Worm (Caenorhabditis elegans) whole organism, L3 larva: ENCODE results near the gene acp-5.

ENCODE experiments used
- R02D3.7 ChIP-seq: fragments of 150-350 bp; optimal IDR thresholded peaks from 2 replicates; lab custom pipeline; 2014; ENCODE audit warnings: missing biosample characterization, missing genetic modification characterization
- ZK546.5 ChIP-seq: sonication (generic microtip); optimal IDR thresholded peaks from 2 replicates; lab custom pipeline; 2017; ENCODE audit warnings: missing biosample characterization, missing genetic modification characterization
- aly-2 ChIP-seq: fragments of 150-350 bp; optimal IDR thresholded peaks from 2 replicates; lab custom pipeline; 2014; ENCODE audit warnings: missing biosample characterization, missing genetic modification characterization
- ama-1 ChIP-seq: fragments of 150-350 bp; optimal IDR thresholded peaks from 2 replicates; lab custom pipeline; 2018
- ceh-82 ChIP-seq: fragments of 150-350 bp; optimal IDR thresholded peaks from 2 replicates; lab custom pipeline; 2014; ENCODE audit warnings: missing biosample characterization, missing genetic modification characterization
- daf-12 ChIP-seq: fragments of 150-350 bp; optimal IDR thresholded peaks from 2 replicates; lab custom pipeline; 2014; ENCODE audit warnings: missing biosample characterization, missing genetic modification reagents, missing genetic modification characterization
- egl-27 ChIP-seq: sonication (generic microtip); optimal IDR thresholded peaks from 4 replicates; lab custom pipeline; 2017; ENCODE audit warnings: missing biosample characterization, missing genetic modification reagents, missing genetic modification characterization
- egl-5 ChIP-seq: fragments of 150-350 bp; optimal IDR thresholded peaks from 2 replicates; lab custom pipeline; 2017; ENCODE audit warnings: missing biosample characterization, missing genetic modification reagents, missing genetic modification characterization, inconsistent platforms
- elt-1 ChIP-seq: fragments of 150-350 bp; optimal IDR thresholded peaks from 2 replicates; lab custom pipeline; 2014; ENCODE audit warnings: missing biosample characterization, missing genetic modification characterization
- elt-2 ChIP-seq: sonication (generic microtip); optimal IDR thresholded peaks from 2 replicates; lab custom pipeline; 2016; ENCODE audit warnings: missing genetic modification reagents, mild to moderate bottlenecking, missing genetic modification characterization, missing compliant biosample characterization
- elt-3 ChIP-seq, 3 experiments: fragments of 150-350 bp in 1 of 3; sonication (generic microtip) in 2 of 3; optimal IDR thresholded peaks; 2 replicates in 2 of 3; 4 replicates in 1 of 3; lab custom pipeline; 2014 to 2017; ENCODE audit warnings: missing biosample characterization in 3 of 3, missing genetic modification characterization in 3 of 3
- eor-1 ChIP-seq, 2 experiments: fragments of 150-350 bp; optimal IDR thresholded peaks; 2 replicates each; lab custom pipeline; 2014 to 2018; ENCODE audit warnings: missing biosample characterization in 2 of 2, missing genetic modification characterization in 2 of 2
- fkh-10 ChIP-seq: sonication (generic microtip); optimal IDR thresholded peaks from 2 replicates; lab custom pipeline; 2017; ENCODE audit warnings: missing biosample characterization, missing genetic modification reagents, missing genetic modification characterization
- fkh-2 ChIP-seq: fragments of 150-350 bp; optimal IDR thresholded peaks from 2 replicates; lab custom pipeline; 2014; ENCODE audit warnings: missing biosample characterization, missing genetic modification reagents, missing genetic modification characterization
- hmg-11 ChIP-seq: sonication (generic microtip); optimal IDR thresholded peaks from 2 replicates; lab custom pipeline; 2016; ENCODE audit warnings: missing genetic modification characterization, missing compliant biosample characterization
- jun-1 ChIP-seq: fragments of 150-350 bp; optimal IDR thresholded peaks from 2 replicates; lab custom pipeline; 2014; ENCODE audit warnings: missing biosample characterization, missing genetic modification reagents, missing genetic modification characterization
- lin-39 ChIP-seq: fragments of 150-350 bp; optimal IDR thresholded peaks from 2 replicates; lab custom pipeline; 2018; ENCODE audit warnings: missing biosample characterization, missing genetic modification reagents, missing genetic modification characterization
- nfya-1 ChIP-seq: sonication (generic microtip); optimal IDR thresholded peaks from 2 replicates; lab custom pipeline; 2017; ENCODE audit warnings: missing genetic modification characterization, mild to moderate bottlenecking, missing compliant biosample characterization, antibody characterized with exemption, moderate library complexity; ENCODE audit not compliant: insufficient read depth
- nhr-12 ChIP-seq: fragments of 150-350 bp; optimal IDR thresholded peaks from 2 replicates; lab custom pipeline; 2014; ENCODE audit warnings: missing biosample characterization, missing genetic modification characterization
- nhr-23 ChIP-seq: fragments of 150-350 bp; optimal IDR thresholded peaks from 2 replicates; lab custom pipeline; 2014; ENCODE audit warnings: missing biosample characterization, missing genetic modification reagents, missing genetic modification characterization
- nhr-237 ChIP-seq: fragments of 150-350 bp; optimal IDR thresholded peaks from 2 replicates; lab custom pipeline; 2014; ENCODE audit warnings: missing biosample characterization, missing genetic modification characterization
- nhr-43 ChIP-seq: sonication (generic microtip); optimal IDR thresholded peaks from 2 replicates; lab custom pipeline; 2016; ENCODE audit warnings: mild to moderate bottlenecking, missing genetic modification characterization, missing compliant biosample characterization; ENCODE audit not compliant: poor library complexity, severe bottlenecking
- nhr-76 ChIP-seq: fragments of 150-350 bp; sonication (generic microtip); optimal IDR thresholded peaks from 5 replicates; lab custom pipeline; 2014; ENCODE audit warnings: missing biosample characterization, missing genetic modification characterization
- nhr-77 ChIP-seq: fragments of 150-350 bp; optimal IDR thresholded peaks from 2 replicates; lab custom pipeline; 2014; ENCODE audit warnings: missing biosample characterization, missing genetic modification characterization
- pha-4 ChIP-seq: fragments of 150-350 bp; optimal IDR thresholded peaks from 2 replicates; lab custom pipeline; 2014; ENCODE audit warnings: missing biosample characterization, missing genetic modification reagents, missing genetic modification characterization
- pqm-1 ChIP-seq: fragments of 150-350 bp; optimal IDR thresholded peaks from 2 replicates; lab custom pipeline; 2017; ENCODE audit warnings: missing biosample characterization, missing genetic modification characterization, inconsistent platforms
- snpc-4 ChIP-seq: fragments of 150-350 bp; optimal IDR thresholded peaks from 2 replicates; lab custom pipeline; 2014; ENCODE audit warnings: missing biosample characterization, missing genetic modification characterization
- unc-39 ChIP-seq: sonication (generic microtip); optimal IDR thresholded peaks from 4 replicates; lab custom pipeline; 2017; ENCODE audit warnings: missing biosample characterization, missing genetic modification characterization

acp-5 gene

ce11 chrX:5850472-5850871 lies 21.2 kb downstream of the acp-5 start:
- TF ChIP-seq pqm-1 (tag; lab: Kevin White, UChicago) (no peak), snpc-4 (tag; lab: Kevin White, UChicago) (peak; percentile 33)

ce11 chrX:5852113-5852512 lies 22.9 kb downstream of the acp-5 start:
- TF ChIP-seq nhr-23 (tag; lab: Kevin White, UChicago) (peak; percentile 23), egl-27 (no peak)

- TF ChIP-seq ZK546.5 (tag; lab: Kevin White, UChicago) (no peak), jun-1 (tag; lab: Kevin White, UChicago) (no peak), fkh-2 (tag; lab: Kevin White, UChicago) (no peak)
These were observed 24.9 kb downstream of the acp-5 start, which contains the start of gene hog-1 for ce11 chrX:5854163-5854451. hog-1 (minus strand) TSS chrX:5854263.

ce11 chrX:5854452-5855234 lies 25.4 kb downstream of the acp-5 start:
- TF ChIP-seq daf-12 (tag; lab: Kevin White, UChicago) (no peak), nhr-43 (tag; lab: Kevin White, UChicago) (no peak), ama-1 (lab: Kevin White, UChicago) (no peak), unc-39 (tag; lab: Kevin White, UChicago) (no peak), nhr-77 (no peak), nhr-12 (no peak), egl-27 (no peak), ZK546.5 (tag; lab: Kevin White, UChicago) (no peak), egl-5 (tag; lab: Kevin White, UChicago) (no peak), pqm-1 (tag; lab: Kevin White, UChicago) (no peak), nhr-237 (tag; lab: Kevin White, UChicago) (no peak), eor-1 (tag; optimal IDR thresholded peaks at IDR 0.05; lab: Kevin White, UChicago) (no peak), nfya-1 (tag; lab: Kevin White, UChicago) (no peak), nhr-76 (tag; lab: Kevin White, UChicago) (no peak)
- TF ChIP-seq, all 47 proteins: peak for 0

ce11 chrX:5859161-5859560 lies 29.9 kb downstream of the acp-5 start:
- TF ChIP-seq pha-4 (tag; lab: Kevin White, UChicago) (no peak), elt-1 (tag; lab: Kevin White, UChicago) (no peak), egl-27 (no peak), aly-2 (tag; lab: Kevin White, UChicago) (no peak), fkh-10 (GFP tag; lab: Kevin White, UChicago) (peak; percentile 32), nhr-43 (tag; lab: Kevin White, UChicago) (no peak), elt-2 (tag; lab: Kevin White, UChicago) (no peak), R02D3.7 (tag; lab: Kevin White, UChicago) (no peak)
- TF ChIP-seq, all 47 proteins: peak for 1

ce11 chrX:5862408-5862807 lies 33.2 kb downstream of the acp-5 start, which contains the start of gene ctbp-1:
ctbp-1 (plus strand) TSS chrX:5862708.
- TF ChIP-seq jun-1 (tag; lab: Kevin White, UChicago) (no peak), pha-4 (tag; lab: Kevin White, UChicago) (no peak), ZK546.5 (tag; lab: Kevin White, UChicago) (no peak), fkh-2 (tag; lab: Kevin White, UChicago) (no peak), elt-3 (tag; optimal IDR thresholded peaks at IDR 0.05; lab: Kevin White, UChicago) (no peak), elt-2 (tag; lab: Kevin White, UChicago) (no peak)

ce11 chrX:5868030-5868429 lies 38.8 kb downstream of the acp-5 start:
- TF ChIP-seq unc-39 (tag; lab: Kevin White, UChicago) (no peak), lin-39 (tag; lab: Kevin White, UChicago) (peak; percentile 26), fkh-2 (tag; lab: Kevin White, UChicago) (no peak), ceh-82 (tag; lab: Kevin White, UChicago) (no peak), R02D3.7 (tag; lab: Kevin White, UChicago) (no peak), hmg-11 (tag; lab: Kevin White, UChicago) (peak; percentile 11), nfya-1 (tag; lab: Kevin White, UChicago) (peak; percentile 40)
